Fruit fly (Drosophila melanogaster) whole organism: ENCODE measurements around the gene Cyp4ac1.
A peak's percentile ranks its signal among the peaks of the same experiment; 100 is the strongest.

Experiments
- CG8478 ChIP-seq: fragments of >200 bp; optimal IDR thresholded peaks from 2 replicates; lab custom pipeline; 2018; ENCODE audit warnings: inconsistent platforms
- Dll ChIP-seq: fragments of >200 bp; optimal IDR thresholded peaks from 2 replicates; lab custom pipeline; 2017
- EcR ChIP-seq, 2 experiments: fragments of >200 bp; optimal IDR thresholded peaks; 2 replicates each; lab custom pipeline; 2017; ENCODE audit warnings: missing biosample characterization in 2 of 2, missing genetic modification characterization in 2 of 2, missing genetic modification reagents in 2 of 2
- pan ChIP-seq: fragments of >200 bp; optimal IDR thresholded peaks from 2 replicates; lab custom pipeline; 2017
- psq ChIP-seq: fragments of >200 bp; optimal IDR thresholded peaks from 2 replicates; lab custom pipeline; 2017
- usp ChIP-seq: fragments of >200 bp; optimal IDR thresholded peaks from 2 replicates; lab custom pipeline; 2017; ENCODE audit warnings: missing biosample characterization, missing genetic modification characterization, mixed read lengths

Cyp4ac1 gene

DNA sequence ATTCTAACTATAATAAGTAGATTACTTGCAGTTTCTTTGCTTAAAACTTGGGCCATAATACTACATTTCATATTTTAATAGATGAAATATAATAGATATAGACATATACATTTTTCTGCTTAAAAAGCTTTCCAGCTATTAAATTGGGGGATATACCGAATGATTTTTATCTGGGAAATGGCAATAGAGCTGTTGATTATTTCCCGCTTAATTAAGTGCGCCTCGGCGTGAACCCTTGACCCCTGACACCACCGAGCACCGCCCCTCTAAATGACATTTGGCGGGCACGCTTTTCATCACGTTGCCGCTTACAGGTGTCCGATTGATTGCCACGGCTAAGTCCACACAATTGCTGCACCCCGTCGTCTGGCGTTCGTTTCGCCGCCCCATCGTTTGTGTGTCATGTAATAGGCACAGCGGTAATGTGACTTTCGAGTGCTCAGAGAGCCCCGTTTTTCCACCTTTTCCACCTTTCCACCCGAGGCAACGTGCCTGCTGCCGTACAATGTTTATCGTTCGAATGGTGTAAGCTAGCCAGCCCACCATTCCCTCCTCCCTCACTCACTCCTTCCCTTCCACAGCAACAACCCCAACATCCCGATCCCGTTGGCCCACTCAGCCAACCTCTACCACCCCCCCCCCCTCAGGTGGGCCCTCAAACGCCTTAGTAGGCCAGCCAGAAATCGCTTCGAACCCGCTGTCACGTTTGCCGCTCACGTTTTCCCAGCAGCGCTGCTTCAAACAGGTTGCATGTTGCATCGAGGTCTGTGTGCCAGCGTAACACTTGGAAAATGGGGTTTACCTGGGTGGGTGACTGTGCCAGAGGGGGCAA is 37.2 kb downstream of the Cyp4ac1 start:
- TF ChIP-seq pan (no peak), Dll (lab: Kevin White, UChicago) (peak; percentile 15)

DNA sequence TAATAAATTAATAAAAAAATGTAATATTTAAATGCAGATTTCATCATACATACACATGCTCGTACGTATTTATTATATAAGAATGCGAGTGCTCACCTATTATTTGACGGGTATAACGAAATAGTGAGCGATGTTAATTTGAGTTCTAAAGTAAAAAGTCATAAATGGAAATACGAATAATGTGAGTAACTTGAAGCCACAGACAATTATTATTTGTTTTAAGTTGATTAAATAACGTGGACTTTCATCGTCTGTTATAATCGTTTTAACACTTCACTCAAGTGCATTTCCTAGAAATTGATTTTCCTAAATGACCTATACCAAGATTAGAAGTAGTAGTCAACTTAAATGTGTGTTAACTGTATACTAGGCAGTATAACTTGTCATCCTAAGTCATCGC is 38.5 kb downstream of the Cyp4ac1 start:
- TF ChIP-seq pan (peak; percentile 53), usp (no peak)

dm6 chr2L:5302692-5303043 is 38.9 kb downstream of the Cyp4ac1 start:
- TF ChIP-seq psq (lab: Kevin White, UChicago), result no peak
- TF ChIP-seq Dll (lab: Kevin White, UChicago), result no peak
- no peak for TF ChIP-seq pan
- TF ChIP-seq usp, result no peak
- no peak for TF ChIP-seq CG8478 (lab: Kevin White, UChicago)
- TF ChIP-seq EcR (GFP tag; optimal IDR thresholded peaks at IDR 0.05; lab: Kevin White, UChicago), result no peak

dm6 chr2L:5303044-5303904 is 39.5 kb downstream of the Cyp4ac1 start:
- TF ChIP-seq pan (peak; percentile 44), CG8478 (lab: Kevin White, UChicago) (no peak), EcR (GFP tag; optimal IDR thresholded peaks at IDR 0.05; lab: Kevin White, UChicago) (no peak), Dll (lab: Kevin White, UChicago) (no peak), usp (no peak), psq (lab: Kevin White, UChicago) (no peak)

DNA sequence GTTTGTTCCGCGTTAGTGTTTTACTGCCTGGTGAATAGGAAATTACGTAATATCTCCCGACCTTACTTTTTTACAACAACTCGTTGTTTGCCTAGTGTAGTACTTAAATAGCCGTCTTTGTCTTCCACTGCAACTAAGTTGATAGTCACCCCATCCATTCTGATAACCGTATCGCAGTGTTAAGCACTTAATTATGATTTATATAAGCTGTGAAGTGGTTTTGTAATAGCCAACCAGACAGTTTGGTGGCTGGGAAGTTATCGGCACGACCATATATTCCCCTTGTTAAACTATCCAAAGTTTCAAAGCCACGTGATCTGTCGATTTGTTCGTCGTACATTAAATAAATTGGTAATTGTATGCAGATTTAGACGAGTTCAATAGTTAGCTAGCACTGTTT is 40.6 kb downstream of the Cyp4ac1 start:
- TF ChIP-seq psq (lab: Kevin White, UChicago) (no peak), usp (no peak), pan (peak; percentile 34), EcR (GFP tag; optimal IDR thresholded peaks at IDR 0.05; lab: Kevin White, UChicago) (no peak)

DNA sequence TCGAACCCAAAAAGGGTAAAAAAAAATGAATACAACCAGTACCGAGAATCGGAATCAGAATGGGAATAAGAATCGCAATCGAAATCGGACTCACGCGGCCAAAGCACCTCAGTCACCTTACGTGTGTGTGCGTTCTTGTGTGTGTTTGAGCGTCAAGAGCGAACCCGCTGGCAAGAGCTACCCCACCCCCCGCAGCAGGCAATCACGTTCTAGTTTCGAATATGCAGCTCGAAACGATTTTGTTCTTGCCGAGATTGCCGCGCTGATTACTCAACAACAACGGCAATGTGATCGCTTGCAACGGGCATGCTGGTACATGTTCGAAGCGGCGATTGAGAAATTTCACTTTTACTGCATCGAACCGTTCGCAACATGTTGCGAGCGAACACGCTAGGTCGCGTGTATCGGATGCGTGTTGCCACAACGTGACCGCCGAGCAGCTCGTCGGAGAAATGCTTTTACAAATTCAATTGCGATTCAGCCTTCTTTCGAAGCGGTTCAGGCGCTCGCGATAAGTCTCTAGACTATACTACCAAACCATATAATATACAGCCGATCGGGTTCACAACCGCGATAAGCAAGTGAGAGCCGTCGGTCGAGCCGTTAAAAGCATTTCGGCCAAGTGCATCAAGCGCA is 41.6 kb downstream of the Cyp4ac1 start:
- no peak for TF ChIP-seq usp
- TF ChIP-seq EcR (GFP tag; optimal IDR thresholded peaks at IDR 0.05; lab: Kevin White, UChicago), result peak in 1 of 2 experiments; percentile 6

- TF ChIP-seq psq (lab: Kevin White, UChicago), result no peak
- no peak for TF ChIP-seq usp
- TF ChIP-seq Dll (lab: Kevin White, UChicago), result peak; percentile 87
- no peak for TF ChIP-seq pan
Measured at dm6 chr2L:5306373-5306997, 42.7 kb downstream of the Cyp4ac1 start.

DNA sequence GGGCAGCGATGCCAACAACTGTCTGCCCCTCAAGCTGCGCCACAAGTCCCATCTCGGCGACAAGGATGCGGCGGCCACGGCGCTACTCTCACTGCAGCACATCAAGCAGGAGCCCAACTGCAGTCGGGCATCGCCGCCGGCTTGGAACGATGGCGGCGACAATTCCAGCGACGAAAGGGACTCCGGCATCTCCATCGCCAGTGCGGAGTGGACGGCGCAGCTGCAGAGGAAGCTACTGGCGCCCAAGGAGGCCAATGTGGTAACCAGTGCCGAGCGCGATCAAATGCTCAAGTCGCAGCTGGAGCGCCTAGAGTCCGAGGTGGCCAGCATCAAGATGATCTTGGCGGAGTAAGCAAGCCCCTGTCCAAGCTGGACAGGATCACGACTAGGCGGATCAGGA is 45.6 kb downstream of the Cyp4ac1 start:
- no peak for TF ChIP-seq usp
- TF ChIP-seq EcR (GFP tag; optimal IDR thresholded peaks at IDR 0.05; lab: Kevin White, UChicago), result no peak
- no peak for TF ChIP-seq Dll (lab: Kevin White, UChicago)

dm6 chr2L:5314630-5315159 is 50.9 kb downstream of the Cyp4ac1 start, which contains the start of gene CG14024:
TSS of gene CG14024 (minus strand) at chr2L:5314895.
- TF ChIP-seq EcR (GFP tag; optimal IDR thresholded peaks at IDR 0.05; lab: Kevin White, UChicago) (no peak), Dll (lab: Kevin White, UChicago) (peak; percentile 44)
